Worm (Caenorhabditis elegans): ENCODE data around the gene M01H9.4.

DNA sequence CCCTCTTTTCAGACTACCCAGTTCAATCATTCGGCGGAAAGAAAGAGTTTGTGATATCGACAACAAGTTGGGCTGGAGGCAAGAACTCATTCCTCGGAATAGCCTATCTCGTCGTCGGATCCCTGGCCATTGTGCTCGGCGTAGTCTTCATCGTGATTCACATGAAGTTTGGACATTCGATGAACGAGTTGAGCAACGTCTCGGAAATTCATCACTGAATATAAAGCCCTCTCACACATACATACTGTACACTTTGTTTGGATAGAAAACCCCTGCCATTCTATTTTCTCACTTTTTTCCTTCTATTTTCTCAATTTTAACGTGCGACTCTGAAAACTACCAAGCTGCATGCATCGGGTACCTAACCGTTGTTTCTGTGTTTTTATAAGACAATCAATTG lies 33.3 kb downstream of the M01H9.4 start, which contains the start of gene R08C7.12:
- TF ChIP-seq ztf-11 (tag; optimal IDR thresholded peaks at IDR 0.05): no peak
- no peak for TF ChIP-seq nhr-28 (tag; optimal IDR thresholded peaks at IDR 0.05)
- no peak for TF ChIP-seq daf-8 (GFP tag; IDR thresholded peaks at IDR 0.05)
- no peak for TF ChIP-seq spr-3 (GFP tag; optimal IDR thresholded peaks at IDR 0.05)
- no peak for TF ChIP-seq lsy-2 (tag; optimal IDR thresholded peaks at IDR 0.05)
- no peak for TF ChIP-seq ama-1 (optimal IDR thresholded peaks at IDR 0.05)
- TF ChIP-seq ces-1 (GFP tag; optimal IDR thresholded peaks at IDR 0.05): no peak
- no peak for TF ChIP-seq egl-27 (tag; optimal IDR thresholded peaks at IDR 0.05)
